Worm (Caenorhabditis elegans) whole organism, late embryonic: ENCODE results near the gene R08E3.3.

Experiments used
- C38D4.7 ChIP-seq: fragments of 200-800 bp; sonication (Bioruptor generic); optimal IDR thresholded peaks from 2 replicates; lab custom pipeline; 2018; ENCODE audit warnings: mild to moderate bottlenecking, missing genetic modification characterization, moderate library complexity, missing compliant biosample characterization
- F13H6.1 ChIP-seq: sonication (generic microtip); optimal IDR thresholded peaks from 2 replicates; lab custom pipeline; 2016; ENCODE audit warnings: missing genetic modification characterization, missing compliant biosample characterization
- K09A11.1 ChIP-seq: sonication (generic microtip); optimal IDR thresholded peaks from 2 replicates; lab custom pipeline; 2017; ENCODE audit warnings: antibody characterized with exemption, mild to moderate bottlenecking, missing genetic modification characterization, missing compliant biosample characterization; ENCODE audit not compliant: insufficient read depth
- Y22D7AL.16 ChIP-seq: sonication (generic microtip); optimal IDR thresholded peaks from 2 replicates; lab custom pipeline; 2016; ENCODE audit warnings: missing genetic modification characterization, missing compliant biosample characterization
- ama-1 ChIP-seq: fragments of 150-350 bp; optimal IDR thresholded peaks from 2 replicates; lab custom pipeline; 2014
- ceh-9 ChIP-seq: sonication (generic microtip); optimal IDR thresholded peaks from 2 replicates; lab custom pipeline; 2016; ENCODE audit warnings: mild to moderate bottlenecking, missing genetic modification characterization, inconsistent platforms, missing compliant biosample characterization
- nfya-1 ChIP-seq: sonication (generic microtip); optimal IDR thresholded peaks from 2 replicates; lab custom pipeline; 2017; ENCODE audit warnings: missing genetic modification characterization, mild to moderate bottlenecking, missing compliant biosample characterization, antibody characterized with exemption, moderate library complexity
- odd-2 ChIP-seq: sonication (generic microtip); optimal IDR thresholded peaks from 2 replicates; lab custom pipeline; 2017; ENCODE audit warnings: antibody characterized with exemption, mild to moderate bottlenecking, missing genetic modification characterization, missing compliant biosample characterization

ce11 chrX:4800892-4801291 lies 17.5 kb upstream of the R08E3.3 start:
- TF ChIP-seq K09A11.1 (tag; lab: Kevin White, UChicago) (no peak), ama-1 (lab: Kevin White, UChicago) (no peak), F13H6.1 (no peak), odd-2 (no peak), nfya-1 (no peak), Y22D7AL.16 (no peak), C38D4.7 (GFP tag; lab: Kevin White, UChicago) (no peak), ceh-9 (no peak)
